Fruit fly (Drosophila melanogaster): Measurements from ENCODE around the gene Kul.

Gene Kul

dm6 chr3R:29745056-29745455 lies 19.4 kb downstream of the Kul start, which contains the start of the genes Wdr24 and IntS11:
TSS of gene Wdr24 (minus strand) at chr3R:29745092.
TSS of gene IntS11 (plus strand) at chr3R:29745337.
- peak; percentile 88 for TF ChIP-seq noc (tag; optimal IDR thresholded peaks at IDR 0.05)

DNA sequence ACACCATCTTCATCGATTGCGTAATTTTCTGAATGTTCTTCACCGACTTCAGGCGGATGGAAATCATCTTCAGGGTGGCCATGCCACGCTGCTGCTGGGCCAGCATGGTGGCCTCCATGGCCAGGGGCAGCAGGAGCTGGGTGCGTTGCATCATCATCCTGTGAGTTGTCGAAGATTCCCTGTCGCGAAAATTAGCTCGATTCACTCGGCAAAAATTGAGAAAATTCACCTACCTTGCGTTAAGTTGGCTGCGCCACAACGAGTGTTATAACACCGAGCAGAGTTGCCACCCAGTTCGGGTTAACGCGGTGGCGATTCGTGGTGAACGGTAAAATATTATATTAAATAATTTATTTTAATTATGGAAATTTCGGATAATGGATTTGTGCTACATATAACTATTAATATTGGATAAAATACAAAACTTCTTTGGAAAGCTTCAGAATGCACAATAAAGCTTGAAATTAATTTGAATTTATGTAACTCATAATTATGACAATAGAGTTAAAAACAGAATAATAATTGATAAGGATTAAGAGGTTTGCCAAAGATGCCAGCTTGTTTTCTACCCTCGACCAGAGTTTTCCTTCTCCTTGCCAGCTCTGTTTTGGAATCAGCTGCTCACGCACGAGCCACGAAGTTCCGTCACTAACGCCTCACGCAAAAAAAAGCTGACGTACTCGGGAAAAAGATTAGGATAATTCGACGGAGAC lies 23.1 kb downstream of the Kul start, which contains the start of the genes ATPsyngamma and yata:
Gene ATPsyngamma (minus strand): TSS at position 573 of the 713 bp plus-strand sequence.
Gene yata (plus strand): TSS at position 629 of the 713 bp plus-strand sequence.
- TF ChIP-seq noc (tag; optimal IDR thresholded peaks at IDR 0.05): no peak

- TF ChIP-seq noc (tag; optimal IDR thresholded peaks at IDR 0.05): no peak
Measured at dm6 chr3R:29749304-29750066, 23.9 kb downstream of the Kul start.

- no peak for TF ChIP-seq noc (tag; optimal IDR thresholded peaks at IDR 0.05)
Measured at dm6 chr3R:29755248-29755647, 29.6 kb downstream of the Kul start.

DNA sequence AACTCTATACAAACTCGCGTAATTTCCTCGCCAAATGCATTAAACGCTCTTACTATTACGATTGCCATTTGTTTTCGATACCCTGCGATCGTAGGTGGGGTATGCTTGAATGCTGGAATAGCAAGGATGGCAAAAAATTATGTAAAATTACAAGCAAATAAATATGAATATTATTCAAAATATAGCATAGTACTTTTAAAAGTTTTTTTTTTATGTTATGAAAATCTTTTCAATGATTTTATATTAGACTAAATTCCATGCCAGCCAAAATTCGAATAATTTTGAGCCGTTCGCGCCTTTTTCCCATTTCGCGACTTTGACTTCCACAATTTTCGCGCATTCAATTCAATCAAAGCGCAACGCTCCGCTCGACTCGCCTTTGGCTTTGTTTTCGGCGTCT lies 30.5 kb downstream of the Kul start:
- TF ChIP-seq noc (tag; optimal IDR thresholded peaks at IDR 0.05): no peak

dm6 chr3R:29757226-29757625 lies 31.6 kb downstream of the Kul start:
- TF ChIP-seq noc (tag; optimal IDR thresholded peaks at IDR 0.05): no peak

- no peak for TF ChIP-seq noc (tag; optimal IDR thresholded peaks at IDR 0.05)
Measured at dm6 chr3R:29757681-29758080, 32.1 kb downstream of the Kul start.

DNA sequence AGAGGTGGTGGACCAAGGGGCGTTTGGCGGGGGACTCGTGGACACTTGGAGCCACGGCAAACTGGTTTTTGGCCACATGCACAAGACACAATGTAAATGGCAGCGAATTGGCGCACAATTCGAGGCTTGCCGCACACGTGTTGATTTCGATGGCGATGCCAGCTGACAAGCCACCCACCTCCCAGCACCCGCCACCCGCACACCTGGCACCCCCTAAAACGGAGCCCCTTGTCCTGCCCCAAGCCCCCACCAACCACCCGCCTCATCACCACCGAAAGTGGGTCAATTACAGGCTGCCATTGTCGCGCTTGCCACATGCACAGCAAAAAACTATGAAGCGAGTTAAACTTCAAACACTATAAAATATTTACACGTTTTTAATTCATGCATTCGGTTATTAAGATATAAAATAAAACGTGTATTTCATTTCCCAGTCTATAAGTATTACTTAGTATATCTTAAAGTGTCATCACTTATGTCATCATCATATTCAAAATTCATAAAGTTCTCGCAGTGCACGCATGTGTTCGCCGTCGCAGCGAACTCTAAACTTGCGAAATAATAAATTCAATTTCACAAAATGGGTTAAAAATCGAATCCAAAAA lies 32.6 kb downstream of the Kul start:
- TF ChIP-seq noc (tag; optimal IDR thresholded peaks at IDR 0.05): no peak

dm6 chr3R:29758734-29759131 lies 33.1 kb downstream of the Kul start:
- TF ChIP-seq noc (tag; optimal IDR thresholded peaks at IDR 0.05): no peak

- no peak for TF ChIP-seq noc (tag; optimal IDR thresholded peaks at IDR 0.05)
Measured at dm6 chr3R:29760042-29760441, 34.4 kb downstream of the Kul start.

dm6 chr3R:29761569-29761968 lies 35.9 kb downstream of the Kul start:
- no peak for TF ChIP-seq noc (tag; optimal IDR thresholded peaks at IDR 0.05)

dm6 chr3R:29762297-29762696 lies 36.7 kb downstream of the Kul start:
- no peak for TF ChIP-seq noc (tag; optimal IDR thresholded peaks at IDR 0.05)

DNA sequence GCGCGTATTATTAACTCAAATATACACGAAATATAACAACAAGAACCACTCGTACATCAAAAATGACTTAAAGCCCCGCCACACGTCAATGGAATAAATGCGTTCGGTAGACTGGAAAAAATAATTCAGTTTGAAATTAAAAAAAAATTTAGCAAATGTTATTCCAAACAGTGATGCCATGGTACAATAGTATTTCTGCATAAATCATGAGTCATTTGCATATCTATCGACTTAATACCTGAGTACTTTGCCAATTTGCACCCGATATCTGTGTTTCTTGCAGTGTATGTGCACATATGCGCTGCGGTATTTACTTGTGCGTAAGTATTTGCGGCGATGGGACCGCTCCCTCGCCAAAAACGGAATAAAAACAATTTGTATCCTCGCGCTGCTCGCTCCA lies 37.5 kb downstream of the Kul start:
- TF ChIP-seq noc (tag; optimal IDR thresholded peaks at IDR 0.05): no peak

dm6 chr3R:29763804-29764203 lies 38.2 kb downstream of the Kul start:
- TF ChIP-seq noc (tag; optimal IDR thresholded peaks at IDR 0.05): no peak

- no peak for TF ChIP-seq noc (tag; optimal IDR thresholded peaks at IDR 0.05)
Measured at dm6 chr3R:29764249-29765042, 38.8 kb downstream of the Kul start.

All from whole organism, larva.